Worm (Caenorhabditis elegans): Measurements from ENCODE around the gene flp-28.

Gene flp-28

ce11 chrX:10074988-10075387, 12.8 kb downstream of the flp-28 start, which contains the start of gene dao-4:
Gene dao-4 (plus strand): TSS chrX:10075288.
- TF ChIP-seq unc-62 (GFP tag; optimal IDR thresholded peaks at IDR 0.05 in 1 of 2) (no peak), unc-62 (tag; optimal IDR thresholded peaks at IDR 0.05) (no peak), spr-1 (tag; optimal IDR thresholded peaks at IDR 0.05) (no peak)

ce11 chrX:10074233-10074632, 13.5 kb downstream of the flp-28 start, which contains the start of gene ZC373.5:
Gene ZC373.5 (minus strand): TSS chrX:10074391.
- TF ChIP-seq egl-27 (tag; optimal IDR thresholded peaks at IDR 0.05) (no peak), nhr-28 (tag; optimal IDR thresholded peaks at IDR 0.05) (peak; percentile 77), mdl-1 (tag; optimal IDR thresholded peaks at IDR 0.05) (peak in 1 of 2 experiments; percentile 11), daf-16 (GFP tag; optimal IDR thresholded peaks at IDR 0.05) (no peak), daf-16 (tag; optimal IDR thresholded peaks at IDR 0.05) (peak; percentile 87), dmd-6 (GFP tag; IDR thresholded peaks at IDR 0.05) (peak; percentile 58), hlh-11 (tag; optimal IDR thresholded peaks at IDR 0.05) (peak; percentile 60), ceh-62 (tag; optimal IDR thresholded peaks at IDR 0.05) (no peak), lin-38 (GFP tag; IDR thresholded peaks at IDR 0.05) (no peak), F37D6.2 (tag; optimal IDR thresholded peaks at IDR 0.05) (no peak), nhr-102 (tag; optimal IDR thresholded peaks at IDR 0.05) (peak; percentile 1), lsy-2 (tag; optimal IDR thresholded peaks at IDR 0.05) (peak in 1 of 2 experiments; percentile 32), daf-8 (GFP tag; IDR thresholded peaks at IDR 0.05) (no peak), tra-1 (GFP tag; IDR thresholded peaks at IDR 0.05) (no peak), zfp-3 (GFP tag; conservative IDR thresholded peaks at IDR 0.05) (no peak), R02D3.7 (tag; optimal IDR thresholded peaks at IDR 0.05) (no peak), dve-1 (tag; optimal IDR thresholded peaks at IDR 0.05; ENCODE audit: insufficient read depth) (peak; percentile 79), hlh-30 (tag; optimal IDR thresholded peaks at IDR 0.05; ENCODE audit: insufficient read depth) (peak; percentile 46), mep-1 (tag; optimal IDR thresholded peaks at IDR 0.05) (peak; percentile 9), mes-2 (tag; optimal IDR thresholded peaks at IDR 0.05; ENCODE audit: poor library complexity, severe bottlenecking) (peak; percentile 41), pqm-1 (tag; optimal IDR thresholded peaks at IDR 0.05) (peak; percentile 50), vab-7 (GFP tag; IDR thresholded peaks at IDR 0.05) (no peak), skn-1 (tag; optimal IDR thresholded peaks at IDR 0.05) (no peak), aha-1 (tag) (no peak), F26F4.8 (GFP tag; conservative IDR thresholded peaks at IDR 0.05) (no peak), nhr-111 (GFP tag; optimal IDR thresholded peaks at IDR 0.05) (no peak), nhr-6 (tag; optimal IDR thresholded peaks at IDR 0.05) (peak; percentile 29)

- TF ChIP-seq dmd-9 (GFP tag; IDR thresholded peaks at IDR 0.05), result no peak
- TF ChIP-seq saeg-2 (GFP tag; IDR thresholded peaks at IDR 0.05), result no peak
- no peak for TF ChIP-seq F10B5.3 (tag; optimal IDR thresholded peaks at IDR 0.05)
- no peak for TF ChIP-seq nhr-10 (tag; optimal IDR thresholded peaks at IDR 0.05)
- no peak for TF ChIP-seq ZK337.2 (GFP tag; IDR thresholded peaks at IDR 0.05)
- no peak for TF ChIP-seq tra-1 (GFP tag; IDR thresholded peaks at IDR 0.05)
- TF ChIP-seq madf-9 (GFP tag; conservative IDR thresholded peaks at IDR 0.05), result no peak
- TF ChIP-seq ceh-32 (tag; optimal IDR thresholded peaks at IDR 0.05; ENCODE audit: poor library complexity), result no peak
- TF ChIP-seq snpc-1.2 (GFP tag; IDR thresholded peaks at IDR 0.05), result no peak
- TF ChIP-seq lin-1 (GFP tag; IDR thresholded peaks at IDR 0.05), result no peak
- no peak for TF ChIP-seq mep-1 (tag; optimal IDR thresholded peaks at IDR 0.05)
- TF ChIP-seq lin-29 (GFP tag; IDR thresholded peaks at IDR 0.05), result no peak
Measured at ce11 chrX:10069692-10070091, 18.1 kb downstream of the flp-28 start, which contains the start of gene mlck-1. Gene mlck-1 (minus strand): TSS chrX:10069792.
